Fruit fly (Drosophila melanogaster) S2 (cell line): ENCODE data around the gene SLIRP2.

ENCODE experiments used
- CG8478 ChIP-seq: fragments of >200 bp; optimal IDR thresholded peaks from 2 replicates; lab custom pipeline; 2018
- CTCF ChIP-seq, 2 experiments: fragments of >200 bp; optimal IDR thresholded peaks; 2 replicates each; lab custom pipeline; 2018

DNA sequence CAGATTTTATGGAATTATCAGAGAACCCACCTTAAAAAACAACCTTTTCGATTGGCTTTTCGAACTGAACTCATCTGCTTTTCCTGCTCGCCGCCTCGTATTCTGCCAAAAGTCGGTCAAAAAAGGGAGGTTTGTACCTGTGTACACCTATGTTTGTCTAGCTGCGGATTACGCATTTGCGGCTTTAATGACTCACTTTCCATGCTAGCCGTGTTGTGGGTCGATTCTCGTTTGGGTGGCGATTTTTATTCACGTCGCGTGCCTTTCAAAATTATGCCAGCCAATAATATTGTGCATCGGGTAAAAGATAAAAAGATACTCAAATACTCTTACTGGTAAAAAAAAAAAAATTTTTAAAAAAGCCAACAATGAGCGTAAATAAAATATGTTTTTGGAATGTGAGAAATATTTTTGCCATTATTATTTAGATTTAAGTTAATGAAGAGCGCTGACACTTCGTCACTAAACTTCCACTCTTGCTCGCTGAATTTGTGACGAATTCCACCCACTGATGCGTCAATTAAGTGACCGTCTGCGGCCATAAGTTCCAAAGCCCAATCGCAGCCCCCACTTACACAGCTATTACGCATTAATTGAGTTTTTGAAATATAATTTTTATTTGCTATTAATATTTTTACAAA lies 5.2 kb upstream of the SLIRP2 start, which contains the start of gene Cyp313b1:
- TF ChIP-seq CTCF (optimal IDR thresholded peaks at IDR 0.05; lab: Kevin White, UChicago) (no peak), CG8478 (no peak)
